Fruit fly (Drosophila melanogaster): ENCODE results near the gene Uggt.

Gene Uggt

dm6 chr3L:18889222-18889866 is 16.8 kb downstream of the Uggt start (continued):
- TF ChIP-seq Met (GFP tag; optimal IDR thresholded peaks at IDR 0.05) (peak; percentile 48), Sox15 (GFP tag; optimal IDR thresholded peaks at IDR 0.05) (no peak), Gug (GFP tag; IDR thresholded peaks at IDR 0.05) (0 out of 2 replicates have a peak, but pooled peaks have one; percentile 27), salr (GFP tag; optimal IDR thresholded peaks at IDR 0.05) (no peak), CG32006 (GFP tag; optimal IDR thresholded peaks at IDR 0.05) (peak; percentile 7), acj6 (GFP tag; optimal IDR thresholded peaks at IDR 0.05) (peak; percentile 10), svp (GFP tag) (peak; percentile 94), CG9139 (GFP tag; optimal IDR thresholded peaks at IDR 0.05) (peak; percentile 70), Lpt (GFP tag; optimal IDR thresholded peaks at IDR 0.05) (peak; percentile 16), CG10631 (GFP tag; optimal IDR thresholded peaks at IDR 0.05) (peak; percentile 3), CG10669 (GFP tag; optimal IDR thresholded peaks at IDR 0.05) (peak; percentile 23), CG8119 (GFP tag; IDR thresholded peaks at IDR 0.05) (no peak), dsx (GFP tag; optimal IDR thresholded peaks at IDR 0.05; ENCODE audit: poor library complexity, severe bottlenecking) (no peak), CG6808 (GFP tag; optimal IDR thresholded peaks at IDR 0.05) (peak; percentile 71), CG3032 (tag; optimal IDR thresholded peaks at IDR 0.05) (peak; percentile 8), CG11294 (GFP tag; IDR thresholded peaks at IDR 0.05) (peak; percentile 16; the same call in 1 of the 2 replicates), Smox (GFP tag; optimal IDR thresholded peaks at IDR 0.05) (peak; percentile 5), Eip78C (GFP tag) (peak; percentile 80)

- TF ChIP-seq svp (GFP tag) (peak; percentile 98), CG6808 (GFP tag; optimal IDR thresholded peaks at IDR 0.05) (peak; percentile 99), Hr4 (GFP tag; optimal IDR thresholded peaks at IDR 0.05) (peak; percentile 98), Sox15 (GFP tag; optimal IDR thresholded peaks at IDR 0.05) (peak; percentile 98), dac (GFP tag; optimal IDR thresholded peaks at IDR 0.05) (peak; percentile 94), CG3919 (GFP tag; optimal IDR thresholded peaks at IDR 0.05) (peak; percentile 99), CG1621 (tag; optimal IDR thresholded peaks at IDR 0.05) (peak; percentile 94), CG6792 (GFP tag; optimal IDR thresholded peaks at IDR 0.05) (peak; percentile 99), Gug (GFP tag; IDR thresholded peaks at IDR 0.05) (peak; percentile 94), fd85E (GFP tag; optimal IDR thresholded peaks at IDR 0.05) (peak; percentile 91), CG16779 (tag; optimal IDR thresholded peaks at IDR 0.05) (peak; percentile 98), Ets21C (GFP tag; optimal IDR thresholded peaks at IDR 0.05) (peak; percentile 91), CG34406 (GFP tag; optimal IDR thresholded peaks at IDR 0.05) (peak; percentile 99), CG15336 (GFP tag; IDR thresholded peaks at IDR 0.05) (peak; percentile 98), CG8319 (GFP tag; optimal IDR thresholded peaks at IDR 0.05) (peak; percentile 96), CG9139 (GFP tag; optimal IDR thresholded peaks at IDR 0.05) (peak; percentile 98), Eip78C (GFP tag) (peak; percentile 100), salr (GFP tag; optimal IDR thresholded peaks at IDR 0.05) (peak; percentile 85 to 100), topi (GFP tag; optimal IDR thresholded peaks at IDR 0.05) (peak; percentile 98), fkh (GFP tag; optimal IDR thresholded peaks at IDR 0.05) (peak; percentile 85), ss (GFP tag; optimal IDR thresholded peaks at IDR 0.05) (peak; percentile 99), Blimp-1 (GFP tag; optimal IDR thresholded peaks at IDR 0.05) (peak; percentile 96), CG31627 (GFP tag; optimal IDR thresholded peaks at IDR 0.05) (peak; percentile 96), acj6 (GFP tag; optimal IDR thresholded peaks at IDR 0.05) (peak; percentile 99), net (GFP tag; optimal IDR thresholded peaks at IDR 0.05) (peak; percentile 99), Eip75B (GFP tag; optimal IDR thresholded peaks at IDR 0.05) (peak; percentile 98), Sox102F (GFP tag; optimal IDR thresholded peaks at IDR 0.05) (peak; percentile 97), CG10631 (GFP tag; optimal IDR thresholded peaks at IDR 0.05) (peak; percentile 99), Smox (GFP tag; optimal IDR thresholded peaks at IDR 0.05) (peak; percentile 98), vri (GFP tag; optimal IDR thresholded peaks at IDR 0.05) (peak; percentile 89), CG8632 (GFP tag; optimal IDR thresholded peaks at IDR 0.05) (peak; percentile 99), OdsH (GFP tag; optimal IDR thresholded peaks at IDR 0.05) (peak; percentile 99), CG6163 (GFP tag; IDR thresholded peaks at IDR 0.05) (peak; percentile 89), Eip93F (GFP tag; optimal IDR thresholded peaks at IDR 0.05) (peak; percentile 89), Sox14 (GFP tag; optimal IDR thresholded peaks at IDR 0.05) (peak; percentile 97), dsx (GFP tag; optimal IDR thresholded peaks at IDR 0.05; ENCODE audit: poor library complexity, severe bottlenecking) (peak; percentile 98), Met (GFP tag; optimal IDR thresholded peaks at IDR 0.05) (peak; percentile 98), CG7368 (GFP tag; optimal IDR thresholded peaks at IDR 0.05) (peak; percentile 97), esn (GFP tag; optimal IDR thresholded peaks at IDR 0.05) (peak; percentile 99)
These were observed 18.0 kb downstream of the Uggt start, which contains the start of gene CG3961 for dm6 chr3L:18890283-18891175. Gene CG3961 (minus strand): TSS chr3L:18890483.
